Worm (Caenorhabditis elegans) whole organism, midembryonic: ENCODE results near the gene sri-25.

Experiments used
- T22C8.4 ChIP-seq: fragments of 200-800 bp; sonication (Bioruptor generic); IDR thresholded peaks from 2 replicates; pipeline ENCODE4 v1.3.6; 2022; ENCODE audit warnings: missing genetic modification characterization, missing compliant biosample characterization
- cog-1 ChIP-seq: sonication (generic microtip); optimal IDR thresholded peaks from 2 replicates; lab custom pipeline; 2016; ENCODE audit warnings: missing genetic modification characterization, missing compliant biosample characterization
- flt-1 ChIP-seq: fragments of 200-800 bp; sonication (Bioruptor generic); IDR thresholded peaks from 2 replicates; pipeline ENCODE4 v1.3.6; 2022; ENCODE audit warnings: missing genetic modification characterization, missing compliant biosample characterization
- klf-2 ChIP-seq: fragments of 200-800 bp; sonication (Bioruptor generic); conservative IDR thresholded peaks from 2 replicates; pipeline ENCODE4 v1.3.6; 2022; ENCODE audit warnings: missing genetic modification reagents, missing genetic modification characterization, missing compliant biosample characterization
- med-1 ChIP-seq: sonication (generic microtip); optimal IDR thresholded peaks from 2 replicates; lab custom pipeline; 2017; ENCODE audit warnings: missing genetic modification characterization, mild to moderate bottlenecking, missing compliant biosample characterization, antibody characterized with exemption, missing genetic modification reagents; ENCODE audit not compliant: insufficient read depth
- ref-1 ChIP-seq: fragments of 200-800 bp; sonication (Bioruptor generic); conservative IDR thresholded peaks from 2 replicates; pipeline ENCODE4 v1.3.6; 2022; ENCODE audit warnings: missing genetic modification reagents, missing genetic modification characterization, missing compliant biosample characterization
- tab-1 ChIP-seq: fragments of 200-800 bp; sonication (Bioruptor generic); IDR thresholded peaks from 2 replicates; pipeline ENCODE4 v1.3.6; 2022; ENCODE audit warnings: missing genetic modification characterization, missing compliant biosample characterization
- ztf-23 ChIP-seq: fragments of 200-800 bp; sonication (Bioruptor generic); IDR thresholded peaks from 2 replicates; pipeline ENCODE4 v1.3.6; 2022; ENCODE audit warnings: missing genetic modification reagents, missing genetic modification characterization, missing compliant biosample characterization
- ztf-29 ChIP-seq: fragments of 200-800 bp; sonication (Bioruptor generic); IDR thresholded peaks from 2 replicates; pipeline ENCODE4 v1.3.6; 2022; ENCODE audit warnings: missing genetic modification reagents, missing genetic modification characterization, missing compliant biosample characterization

The sri-25 gene

ce11 chrV:15223668-15224067 is 6.9 kb downstream of the sri-25 start, which contains the start of gene srw-24:
srw-24 (plus strand) TSS chrV:15223968.
- TF ChIP-seq ztf-29 (GFP tag; lab: Robert Waterston, UW) = no peak
- no peak for TF ChIP-seq ref-1 (GFP tag; lab: Robert Waterston, UW)
- no peak for TF ChIP-seq med-1 (GFP tag; lab: Kevin White, UChicago)
- no peak for TF ChIP-seq klf-2 (GFP tag; lab: Robert Waterston, UW)
- no peak for TF ChIP-seq T22C8.4 (GFP tag; lab: Robert Waterston, UW)
- TF ChIP-seq cog-1 (tag; lab: Kevin White, UChicago) = no peak
- no peak for TF ChIP-seq tab-1
- no peak for TF ChIP-seq flt-1 (GFP tag; lab: Robert Waterston, UW)
- TF ChIP-seq ztf-23 (GFP tag; lab: Robert Waterston, UW) = no peak

ce11 chrV:15225650-15226049 is 8.8 kb downstream of the sri-25 start, which contains the start of gene srw-14:
srw-14 (plus strand) TSS chrV:15225950.
- TF ChIP-seq tab-1 (no peak), T22C8.4 (GFP tag; lab: Robert Waterston, UW) (no peak)

ce11 chrV:15226206-15226605 is 9.4 kb downstream of the sri-25 start:
- TF ChIP-seq med-1 (GFP tag; lab: Kevin White, UChicago) (no peak), klf-2 (GFP tag; lab: Robert Waterston, UW) (no peak), cog-1 (tag; lab: Kevin White, UChicago) (no peak), ztf-29 (GFP tag; lab: Robert Waterston, UW) (no peak), tab-1 (no peak), ref-1 (GFP tag; lab: Robert Waterston, UW) (no peak)

ce11 chrV:15230243-15230642 is 13.4 kb downstream of the sri-25 start, which contains the start of gene srw-15:
srw-15 (plus strand) TSS chrV:15230543.
- TF ChIP-seq tab-1 = no peak
- TF ChIP-seq T22C8.4 (GFP tag; lab: Robert Waterston, UW) = no peak
- TF ChIP-seq ztf-29 (GFP tag; lab: Robert Waterston, UW) = no peak
- TF ChIP-seq ztf-23 (GFP tag; lab: Robert Waterston, UW) = no peak
- TF ChIP-seq med-1 (GFP tag; lab: Kevin White, UChicago) = no peak
- TF ChIP-seq klf-2 (GFP tag; lab: Robert Waterston, UW) = no peak
- no peak for TF ChIP-seq cog-1 (tag; lab: Kevin White, UChicago)

ce11 chrV:15232200-15232599 is 15.4 kb downstream of the sri-25 start, which contains the start of gene srw-13:
srw-13 (plus strand) TSS chrV:15232500.
- TF ChIP-seq cog-1 (tag; lab: Kevin White, UChicago) = no peak
- TF ChIP-seq med-1 (GFP tag; lab: Kevin White, UChicago) = no peak
- TF ChIP-seq ztf-23 (GFP tag; lab: Robert Waterston, UW) = no peak
- no peak for TF ChIP-seq klf-2 (GFP tag; lab: Robert Waterston, UW)
- no peak for TF ChIP-seq flt-1 (GFP tag; lab: Robert Waterston, UW)
- no peak for TF ChIP-seq ref-1 (GFP tag; lab: Robert Waterston, UW)

- TF ChIP-seq klf-2 (GFP tag; lab: Robert Waterston, UW) (no peak), ztf-23 (GFP tag; lab: Robert Waterston, UW) (no peak), cog-1 (tag; lab: Kevin White, UChicago) (no peak), tab-1 (no peak), flt-1 (GFP tag; lab: Robert Waterston, UW) (no peak), ref-1 (GFP tag; lab: Robert Waterston, UW) (no peak), T22C8.4 (GFP tag; lab: Robert Waterston, UW) (no peak), med-1 (GFP tag; lab: Kevin White, UChicago) (no peak), ztf-29 (GFP tag; lab: Robert Waterston, UW) (no peak)
Measured at ce11 chrV:15235661-15236060, 18.9 kb downstream of the sri-25 start, which contains the start of gene nhr-164. nhr-164 (minus strand) TSS chrV:15235761.

ce11 chrV:15238552-15238951 is 21.7 kb downstream of the sri-25 start, which contains the start of gene srw-12:
srw-12 (minus strand) TSS chrV:15238652.
- TF ChIP-seq ztf-29 (GFP tag; lab: Robert Waterston, UW) (no peak), ztf-23 (GFP tag; lab: Robert Waterston, UW) (no peak), klf-2 (GFP tag; lab: Robert Waterston, UW) (no peak)

ce11 chrV:15240215-15240614 is 23.4 kb downstream of the sri-25 start, which contains the start of gene srw-11:
srw-11 (minus strand) TSS chrV:15240315.
- TF ChIP-seq ztf-23 (GFP tag; lab: Robert Waterston, UW) = no peak
- TF ChIP-seq T22C8.4 (GFP tag; lab: Robert Waterston, UW) = no peak
- TF ChIP-seq tab-1 = no peak
- no peak for TF ChIP-seq ztf-29 (GFP tag; lab: Robert Waterston, UW)
- no peak for TF ChIP-seq ref-1 (GFP tag; lab: Robert Waterston, UW)
- TF ChIP-seq med-1 (GFP tag; lab: Kevin White, UChicago) = no peak
- TF ChIP-seq cog-1 (tag; lab: Kevin White, UChicago) = no peak
- TF ChIP-seq flt-1 (GFP tag; lab: Robert Waterston, UW) = no peak
- TF ChIP-seq klf-2 (GFP tag; lab: Robert Waterston, UW) = no peak

ce11 chrV:15241259-15241658 is 24.5 kb downstream of the sri-25 start, which contains the start of gene chil-12:
chil-12 (plus strand) TSS chrV:15241559.
- TF ChIP-seq ref-1 (GFP tag; lab: Robert Waterston, UW) = no peak
- TF ChIP-seq T22C8.4 (GFP tag; lab: Robert Waterston, UW) = no peak
- TF ChIP-seq flt-1 (GFP tag; lab: Robert Waterston, UW) = no peak
- TF ChIP-seq klf-2 (GFP tag; lab: Robert Waterston, UW) = no peak
- no peak for TF ChIP-seq ztf-23 (GFP tag; lab: Robert Waterston, UW)
- TF ChIP-seq ztf-29 (GFP tag; lab: Robert Waterston, UW) = no peak
- TF ChIP-seq med-1 (GFP tag; lab: Kevin White, UChicago) = no peak
- TF ChIP-seq tab-1 = no peak
- no peak for TF ChIP-seq cog-1 (tag; lab: Kevin White, UChicago)
